Fruit fly (Drosophila melanogaster): ENCODE data around the gene MCU.

DNA sequence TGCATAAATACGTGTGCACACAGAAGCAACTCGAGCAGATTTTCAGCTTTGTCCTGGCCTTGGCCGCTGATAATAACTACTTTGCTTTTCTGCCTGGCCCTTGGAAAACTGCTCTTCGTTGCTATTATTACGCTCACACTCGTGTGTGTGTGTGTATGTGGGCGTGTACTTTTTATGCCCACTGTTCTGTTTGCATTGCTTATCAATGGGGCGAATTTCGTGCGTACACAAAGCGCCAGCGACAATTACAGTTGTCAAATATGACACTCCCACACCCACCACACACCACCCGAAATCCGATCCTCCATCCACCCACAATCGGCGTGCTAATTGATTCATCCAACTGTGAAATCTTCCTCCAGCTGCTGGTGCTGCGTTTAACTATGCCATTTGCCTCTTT is 62.1 kb downstream of the MCU start:
- TF ChIP-seq CG8478 (optimal IDR thresholded peaks at IDR 0.05), result no peak
- TF ChIP-seq pan (optimal IDR thresholded peaks at IDR 0.05), result no peak
